Fruit fly (Drosophila melanogaster) whole organism, embryonic: ENCODE results near the gene ppk7.

Experiments used
- B-H2 ChIP-seq: fragments of 200-800 bp; sonication (Bioruptor generic); optimal IDR thresholded peaks from 2 replicates; lab custom pipeline; 2018; ENCODE audit warnings: missing biosample characterization, mild to moderate bottlenecking, missing genetic modification characterization
- CG10209 ChIP-seq: fragments of 200-800 bp; sonication (Bioruptor generic); optimal IDR thresholded peaks from 3 replicates; lab custom pipeline; 2017; ENCODE audit warnings: missing biosample characterization, mild to moderate bottlenecking, missing genetic modification characterization, missing genetic modification reagents
- CG10274 ChIP-seq: fragments of 200-800 bp; sonication (Bioruptor generic); optimal IDR thresholded peaks from 3 replicates; lab custom pipeline; 2017; ENCODE audit warnings: missing biosample characterization, mild to moderate bottlenecking, missing genetic modification characterization
- CG11456 ChIP-seq: fragments of 200-800 bp; sonication (Bioruptor generic); IDR thresholded peaks from 3 replicates; pipeline ENCODE4 v1.3.6; 2022; ENCODE audit warnings: missing biosample characterization, missing genetic modification characterization
- CG11696 ChIP-seq: fragments of 200-800 bp; sonication (Bioruptor generic); IDR thresholded peaks from 2 replicates; pipeline ENCODE4 v1.3.6; 2022; ENCODE audit warnings: missing biosample characterization, missing genetic modification characterization
- CG12104 ChIP-seq: fragments of 200-800 bp; sonication (Bioruptor generic); optimal IDR thresholded peaks from 3 replicates; lab custom pipeline; 2016; ENCODE audit warnings: missing biosample characterization, missing genetic modification characterization
- CG12155 ChIP-seq: fragments of 200-800 bp; sonication (Bioruptor generic); optimal IDR thresholded peaks from 3 replicates; lab custom pipeline; 2016; ENCODE audit warnings: missing biosample characterization, missing genetic modification characterization
- CG12299 ChIP-seq: fragments of 200-800 bp; sonication (Bioruptor generic); optimal IDR thresholded peaks from 2 replicates; lab custom pipeline; 2018; ENCODE audit warnings: missing biosample characterization, mild to moderate bottlenecking, missing genetic modification characterization
- CG12659 ChIP-seq: fragments of 200-800 bp; sonication (Bioruptor generic); optimal IDR thresholded peaks from 3 replicates; lab custom pipeline; 2017; ENCODE audit warnings: mild to moderate bottlenecking, missing biosample characterization, missing genetic modification reagents, missing genetic modification characterization
- CG14050 ChIP-seq: fragments of 200-800 bp; sonication (Bioruptor generic); IDR thresholded peaks from 3 replicates; pipeline ENCODE4 v1.3.6; 2022; ENCODE audit warnings: missing biosample characterization, missing genetic modification characterization
- CG15696 ChIP-seq: fragments of 200-800 bp; sonication (Bioruptor generic); optimal IDR thresholded peaks from 2 replicates; lab custom pipeline; 2019; ENCODE audit warnings: missing biosample characterization, mild to moderate bottlenecking, missing genetic modification characterization, moderate library complexity
- CG17361 ChIP-seq: fragments of 200-800 bp; sonication (Bioruptor generic); IDR thresholded peaks from 3 replicates; pipeline ENCODE4 v1.3.6; 2022; ENCODE audit warnings: missing biosample characterization, missing genetic modification characterization
- CG17568 ChIP-seq: fragments of 200-800 bp; sonication (Bioruptor generic); optimal IDR thresholded peaks from 2 replicates; lab custom pipeline; 2018; ENCODE audit warnings: missing biosample characterization, mild to moderate bottlenecking, missing genetic modification characterization, moderate library complexity
- CG1792 ChIP-seq: fragments of 200-800 bp; sonication (Bioruptor generic); optimal IDR thresholded peaks from 2 replicates; lab custom pipeline; 2016; ENCODE audit warnings: missing biosample characterization, missing genetic modification characterization
- CG33557 ChIP-seq: fragments of 200-800 bp; sonication (Bioruptor generic); optimal IDR thresholded peaks from 2 replicates; lab custom pipeline; 2019; ENCODE audit warnings: missing biosample characterization, mild to moderate bottlenecking, missing genetic modification characterization, moderate library complexity
- CG42726 ChIP-seq: fragments of 200-800 bp; sonication (Bioruptor generic); IDR thresholded peaks from 2 replicates; pipeline ENCODE4 v1.3.6; 2022; ENCODE audit warnings: missing biosample characterization, missing genetic modification characterization; ENCODE audit not compliant: partially characterized antibody
- CG6683 ChIP-seq: fragments of 200-800 bp; sonication (Bioruptor generic); optimal IDR thresholded peaks from 2 replicates; lab custom pipeline; 2017; ENCODE audit warnings: missing biosample characterization, mild to moderate bottlenecking, missing genetic modification characterization, missing genetic modification reagents
- CG6854 ChIP-seq: fragments of 200-800 bp; sonication (Bioruptor generic); optimal IDR thresholded peaks from 3 replicates; lab custom pipeline; 2017; ENCODE audit warnings: missing biosample characterization, mild to moderate bottlenecking, missing genetic modification characterization
- CG8944 ChIP-seq: fragments of 200-800 bp; sonication (Bioruptor generic); optimal IDR thresholded peaks from 3 replicates; lab custom pipeline; 2016; ENCODE audit warnings: missing biosample characterization, missing genetic modification characterization
- CrebB ChIP-seq: fragments of 200-800 bp; sonication (Bioruptor generic); optimal IDR thresholded peaks from 3 replicates; lab custom pipeline; 2018; ENCODE audit warnings: missing biosample characterization, mild to moderate bottlenecking, missing genetic modification characterization
- D ChIP-seq, 2 experiments: fragments of 200-800 bp in 1 of 2; fragments of >200 bp in 1 of 2; sonication (Bioruptor generic) in 1 of 2; optimal IDR thresholded peaks; 2 replicates in 1 of 2; 3 replicates in 1 of 2; lab custom pipeline; 2017; ENCODE audit warnings: mild to moderate bottlenecking in 1 of 2, missing biosample characterization in 1 of 2, missing genetic modification characterization in 1 of 2, missing genetic modification reagents in 1 of 2
- Dad ChIP-seq: fragments of 200-800 bp; sonication (Bioruptor generic); optimal IDR thresholded peaks from 3 replicates; lab custom pipeline; 2016; ENCODE audit warnings: missing biosample characterization, missing genetic modification characterization
- Dp ChIP-seq: fragments of 200-800 bp; sonication (Bioruptor generic); optimal IDR thresholded peaks from 2 replicates; lab custom pipeline; 2018; ENCODE audit warnings: missing biosample characterization, mild to moderate bottlenecking, missing genetic modification characterization, moderate library complexity
- Drgx ChIP-seq: fragments of 200-800 bp; sonication (Bioruptor generic); IDR thresholded peaks from 2 replicates; pipeline ENCODE4 v1.3.6; 2022; ENCODE audit warnings: missing biosample characterization, missing genetic modification characterization
- Ets65A ChIP-seq: fragments of 200-800 bp; sonication (Bioruptor generic); peaks from one replicate; lab custom pipeline; 2016; ENCODE audit warnings: missing biosample characterization, missing genetic modification characterization
- H15 ChIP-seq: fragments of 200-800 bp; sonication (Bioruptor generic); IDR thresholded peaks from 3 replicates; pipeline ENCODE4 v1.3.6; 2022; ENCODE audit warnings: missing biosample characterization, missing genetic modification characterization
- H2.0 ChIP-seq: fragments of 200-800 bp; sonication (Bioruptor generic); IDR thresholded peaks from 2 replicates; pipeline ENCODE4 v1.3.6; 2022; ENCODE audit warnings: missing biosample characterization, missing genetic modification characterization
- HLH54F ChIP-seq: fragments of 200-800 bp; sonication (Bioruptor generic); optimal IDR thresholded peaks from 3 replicates; lab custom pipeline; 2016; ENCODE audit warnings: missing biosample characterization, missing genetic modification characterization
- NC2β ChIP-seq: fragments of 200-800 bp; sonication (Bioruptor generic); optimal IDR thresholded peaks from 2 replicates; lab custom pipeline; 2016; ENCODE audit warnings: missing biosample characterization, missing genetic modification characterization
- Nf-YA ChIP-seq: fragments of 200-800 bp; sonication (Bioruptor generic); IDR thresholded peaks from 2 replicates; pipeline ENCODE4 v1.3.6; 2022; ENCODE audit warnings: missing biosample characterization, missing genetic modification characterization
- Ptx1 ChIP-seq: fragments of 200-800 bp; sonication (Bioruptor generic); IDR thresholded peaks from 2 replicates; pipeline ENCODE4 v1.3.6; 2022; ENCODE audit warnings: missing biosample characterization, missing genetic modification characterization
- Stat92E ChIP-seq, 3 experiments: fragments of >200 bp in 2 of 3; fragments of 200-800 bp in 1 of 3; sonication (Bioruptor generic) in 1 of 3; optimal IDR thresholded peaks; 2 replicates each; lab custom pipeline; 2017 to 2019; ENCODE audit warnings: missing biosample characterization in 3 of 3, missing genetic modification characterization in 3 of 3, mild to moderate bottlenecking in 1 of 3, moderate library complexity in 1 of 3
- bab2 ChIP-seq: fragments of 200-800 bp; sonication (Bioruptor generic); optimal IDR thresholded peaks from 2 replicates; lab custom pipeline; 2016; ENCODE audit warnings: missing biosample characterization, missing genetic modification characterization
- bigmax ChIP-seq: fragments of 200-800 bp; sonication (Bioruptor generic); optimal IDR thresholded peaks from 2 replicates; lab custom pipeline; 2018; ENCODE audit warnings: missing biosample characterization, mild to moderate bottlenecking, missing genetic modification characterization
- dati ChIP-seq: fragments of 200-800 bp; sonication (Bioruptor generic); IDR thresholded peaks from 2 replicates; pipeline ENCODE4 v1.3.6; 2022; ENCODE audit warnings: missing biosample characterization, missing genetic modification characterization
- dpn ChIP-seq, 2 experiments: fragments of 200-800 bp; sonication (Bioruptor generic); optimal IDR thresholded peaks; 3 replicates each; lab custom pipeline; 2016; ENCODE audit warnings: missing biosample characterization in 2 of 2, missing genetic modification characterization in 2 of 2
- exex ChIP-seq: fragments of 200-800 bp; sonication (Bioruptor generic); optimal IDR thresholded peaks from 4 replicates; lab custom pipeline; 2018; ENCODE audit warnings: missing biosample characterization, mild to moderate bottlenecking, missing genetic modification characterization, moderate library complexity
- ftz-f1 ChIP-seq: fragments of 200-800 bp; sonication (Bioruptor generic); optimal IDR thresholded peaks from 2 replicates; lab custom pipeline; 2016; ENCODE audit warnings: missing biosample characterization, missing genetic modification characterization
- gcm2 ChIP-seq: fragments of 200-800 bp; sonication (Bioruptor generic); optimal IDR thresholded peaks from 2 replicates; lab custom pipeline; 2016; ENCODE audit warnings: missing biosample characterization, missing genetic modification characterization
- grau ChIP-seq: fragments of 200-800 bp; optimal IDR thresholded peaks from 3 replicates; lab custom pipeline; 2019; ENCODE audit warnings: missing biosample characterization, mild to moderate bottlenecking, missing genetic modification characterization, moderate library complexity
- klu ChIP-seq: fragments of 200-800 bp; sonication (Bioruptor generic); IDR thresholded peaks from 2 replicates; pipeline ENCODE4 v1.3.6; 2022; ENCODE audit warnings: missing biosample characterization, missing genetic modification characterization
- knrl ChIP-seq: fragments of 200-800 bp; sonication (Bioruptor generic); IDR thresholded peaks from 3 replicates; pipeline ENCODE4 v1.3.6; 2022; ENCODE audit warnings: missing biosample characterization, missing genetic modification characterization; ENCODE audit not compliant: partially characterized antibody
- lilli ChIP-seq: fragments of 200-800 bp; sonication (Bioruptor generic); optimal IDR thresholded peaks from 3 replicates; lab custom pipeline; 2016; ENCODE audit warnings: missing biosample characterization, missing genetic modification characterization
- maf-S ChIP-seq: fragments of 200-800 bp; sonication (Bioruptor generic); optimal IDR thresholded peaks from 2 replicates; lab custom pipeline; 2016; ENCODE audit warnings: missing biosample characterization, missing genetic modification characterization
- nom ChIP-seq: fragments of 200-800 bp; sonication (Bioruptor generic); optimal IDR thresholded peaks from 2 replicates; lab custom pipeline; 2017; ENCODE audit warnings: missing biosample characterization, missing genetic modification characterization, mild to moderate bottlenecking, moderate library complexity, missing genetic modification reagents
- org-1 ChIP-seq: fragments of 200-800 bp; sonication (Bioruptor generic); optimal IDR thresholded peaks from 2 replicates; lab custom pipeline; 2017; ENCODE audit warnings: missing biosample characterization, missing genetic modification characterization
- pzg ChIP-seq: fragments of 200-800 bp; sonication (Bioruptor generic); optimal IDR thresholded peaks from 3 replicates; lab custom pipeline; 2018; ENCODE audit warnings: missing biosample characterization, mild to moderate bottlenecking, missing genetic modification characterization, moderate library complexity
- stc ChIP-seq: fragments of 200-800 bp; sonication (Bioruptor generic); IDR thresholded peaks from 2 replicates; pipeline ENCODE4 v1.3.6; 2022; ENCODE audit warnings: missing biosample characterization, missing genetic modification characterization
- stwl ChIP-seq: fragments of 200-800 bp; sonication (Bioruptor generic); optimal IDR thresholded peaks from 3 replicates; lab custom pipeline; 2018; ENCODE audit warnings: missing biosample characterization, mild to moderate bottlenecking, missing genetic modification characterization, moderate library complexity
- unc-4 ChIP-seq: fragments of 200-800 bp; sonication (Bioruptor generic); IDR thresholded peaks from 2 replicates; pipeline ENCODE4 v1.3.6; 2022; ENCODE audit warnings: missing biosample characterization, missing genetic modification characterization; ENCODE audit not compliant: partially characterized antibody

Gene ppk7

dm6 chr2L:6351809-6352182 lies 2.3 kb downstream of the ppk7 start (continued):
- TF ChIP-seq maf-S (peak; percentile 70), Nf-YA (peak; percentile 39; the same call in 1 of the 2 replicates), gcm2 (GFP tag; lab: Kevin White, UChicago) (no peak), CG6683 (GFP tag; lab: Kevin White, UChicago) (peak; percentile 54), exex (tag; lab: Kevin White, UChicago) (peak; percentile 84), CG10274 (GFP tag; lab: Kevin White, UChicago) (peak; percentile 64), NC2β (peak; percentile 43), Ets65A (GFP tag; lab: Kevin White, UChicago) (peak; percentile 94), nom (GFP tag; lab: Kevin White, UChicago) (no peak), knrl (GFP tag; lab: Robert Waterston, UW) (peak; percentile 47; the same call in 1 of the 3 replicates), CG42726 (no peak), klu (GFP tag; lab: Robert Waterston, UW) (peak; percentile 80), CG17361 (GFP tag; lab: Robert Waterston, UW) (peak; percentile 71; the same call in 2 of the 3 replicates), Dp (no peak), dpn (GFP tag; optimal IDR thresholded peaks at IDR 0.05; lab: Kevin White, UChicago) (peak; percentile 83 to 88), ftz-f1 (GFP tag; lab: Kevin White, UChicago) (no peak), CG11456 (GFP tag; lab: Robert Waterston, UW) (peak; percentile 85), CG1792 (GFP tag; lab: Kevin White, UChicago) (peak; percentile 76), grau (tag; lab: Kevin White, UChicago) (peak; percentile 90), HLH54F (GFP tag; lab: Kevin White, UChicago) (peak; percentile 81), H15 (peak; percentile 73; the same call in 2 of the 3 replicates), stwl (tag; lab: Kevin White, UChicago) (no peak), CG12299 (tag; lab: Kevin White, UChicago) (peak; percentile 87), H2.0 (peak; percentile 72), Drgx (GFP tag; lab: Robert Waterston, UW) (no peak), CG6854 (GFP tag; lab: Kevin White, UChicago) (peak; percentile 72), CG10209 (peak; percentile 82), CG14050 (GFP tag; lab: Robert Waterston, UW) (peak; percentile 70; the same call in 2 of the 3 replicates), lilli (peak; percentile 89), unc-4 (GFP tag; lab: Robert Waterston, UW) (no peak), CG33557 (GFP tag; lab: Kevin White, UChicago) (no peak), CrebB (tag; lab: Kevin White, UChicago) (peak; percentile 73), CG12155 (GFP tag; lab: Kevin White, UChicago) (peak; percentile 77), Dad (GFP tag; lab: Kevin White, UChicago) (peak; percentile 59), org-1 (GFP tag; lab: Kevin White, UChicago) (peak; percentile 78), D (optimal IDR thresholded peaks at IDR 0.05; lab: Kevin White, UChicago) (no peak), D (GFP tag; optimal IDR thresholded peaks at IDR 0.05; lab: Kevin White, UChicago) (peak; percentile 63), Ptx1 (GFP tag; lab: Robert Waterston, UW) (peak; percentile 94), stc (GFP tag; lab: Robert Waterston, UW) (peak; percentile 77), CG17568 (GFP tag; lab: Kevin White, UChicago) (no peak), CG8944 (GFP tag; lab: Kevin White, UChicago) (peak; percentile 62), pzg (no peak), B-H2 (GFP tag; lab: Kevin White, UChicago) (peak; percentile 88), bab2 (GFP tag; lab: Kevin White, UChicago) (peak; percentile 80), dati (0 out of 2 replicates have a peak, but pooled peaks have one; percentile 25), Stat92E (GFP tag; optimal IDR thresholded peaks at IDR 0.05; lab: Kevin White, UChicago) (no peak), CG15696 (peak; percentile 55), CG11696 (0 out of 2 replicates have a peak, but pooled peaks have one; percentile 44), CG12659 (peak; percentile 87), bigmax (GFP tag; lab: Kevin White, UChicago) (no peak), CG12104 (GFP tag; lab: Kevin White, UChicago) (peak; percentile 73)
